Fruit fly (Drosophila melanogaster) whole organism, embryonic: Measurements from ENCODE around the gene CG8289.

Experiments
- Abd-B ChIP-seq: fragments of 200-800 bp; sonication (Bioruptor generic); optimal IDR thresholded peaks from 2 replicates; lab custom pipeline; 2018; ENCODE audit warnings: missing biosample characterization, mild to moderate bottlenecking, missing genetic modification characterization, moderate library complexity
- Ada2b ChIP-seq: fragments of 200-800 bp; sonication (Bioruptor generic); IDR thresholded peaks from 2 replicates; pipeline ENCODE4 v1.3.6; 2022; ENCODE audit warnings: missing biosample characterization, missing genetic modification characterization
- Atf6 ChIP-seq: fragments of 200-800 bp; sonication (Bioruptor generic); IDR thresholded peaks from 2 replicates; pipeline ENCODE4 v1.3.6; 2022; ENCODE audit warnings: missing biosample characterization, missing genetic modification characterization
- BEAF-32 ChIP-seq: fragments of 200-800 bp; sonication (Bioruptor generic); optimal IDR thresholded peaks from 3 replicates; lab custom pipeline; 2017; ENCODE audit warnings: missing biosample characterization, missing genetic modification characterization, mild to moderate bottlenecking, moderate library complexity, missing genetic modification reagents
- CG11247 ChIP-seq: fragments of 200-800 bp; sonication (Bioruptor generic); IDR thresholded peaks from 2 replicates; pipeline ENCODE4 v1.3.6; 2022; ENCODE audit warnings: missing biosample characterization, missing genetic modification characterization
- CG12155 ChIP-seq: fragments of 200-800 bp; sonication (Bioruptor generic); optimal IDR thresholded peaks from 3 replicates; lab custom pipeline; 2016; ENCODE audit warnings: missing biosample characterization, missing genetic modification characterization
- CG12299 ChIP-seq: fragments of 200-800 bp; sonication (Bioruptor generic); optimal IDR thresholded peaks from 2 replicates; lab custom pipeline; 2018; ENCODE audit warnings: missing biosample characterization, mild to moderate bottlenecking, missing genetic modification characterization
- CG12659 ChIP-seq: fragments of 200-800 bp; sonication (Bioruptor generic); optimal IDR thresholded peaks from 3 replicates; lab custom pipeline; 2017; ENCODE audit warnings: mild to moderate bottlenecking, missing biosample characterization, missing genetic modification reagents, missing genetic modification characterization
- CG17186 ChIP-seq: fragments of 200-800 bp; sonication (Bioruptor generic); optimal IDR thresholded peaks from 3 replicates; lab custom pipeline; 2017; ENCODE audit warnings: missing biosample characterization, missing genetic modification reagents, missing genetic modification characterization
- CG18599 ChIP-seq: fragments of 200-800 bp; sonication (Bioruptor generic); optimal IDR thresholded peaks from 3 replicates; lab custom pipeline; 2017; ENCODE audit warnings: missing biosample characterization, missing genetic modification characterization, mild to moderate bottlenecking, moderate library complexity, missing genetic modification reagents
- CG30020 ChIP-seq: fragments of 200-800 bp; optimal IDR thresholded peaks from 2 replicates; lab custom pipeline; 2019; ENCODE audit warnings: missing biosample characterization, mild to moderate bottlenecking, missing genetic modification characterization, moderate library complexity
- CG3065 ChIP-seq: fragments of 200-800 bp; sonication (Bioruptor generic); optimal IDR thresholded peaks from 2 replicates; lab custom pipeline; 2016; ENCODE audit warnings: missing biosample characterization, missing genetic modification characterization
- CG32772 ChIP-seq: fragments of 200-800 bp; sonication (Bioruptor generic); IDR thresholded peaks from 2 replicates; pipeline ENCODE4 v1.3.6; 2022; ENCODE audit warnings: missing biosample characterization, missing genetic modification characterization
- CG34422 ChIP-seq: fragments of 200-800 bp; sonication (Bioruptor generic); IDR thresholded peaks from 3 replicates; pipeline ENCODE4 v1.3.6; 2022; ENCODE audit warnings: missing biosample characterization, missing genetic modification characterization
- CG6813 ChIP-seq: fragments of 200-800 bp; sonication (Bioruptor generic); optimal IDR thresholded peaks from 2 replicates; lab custom pipeline; 2017; ENCODE audit warnings: missing biosample characterization, missing genetic modification characterization, mild to moderate bottlenecking, moderate library complexity, missing genetic modification reagents
- CG8290 ChIP-seq, 3 experiments: fragments of 200-800 bp; sonication (Bioruptor generic); optimal IDR thresholded peaks; 2 replicates each; lab custom pipeline; 2016 to 2019; ENCODE audit warnings: missing biosample characterization in 3 of 3, missing genetic modification characterization in 3 of 3, mild to moderate bottlenecking in 2 of 3, moderate library complexity in 1 of 3
- CG9609 ChIP-seq: fragments of 200-800 bp; sonication (Bioruptor generic); optimal IDR thresholded peaks from 3 replicates; lab custom pipeline; 2016; ENCODE audit warnings: missing biosample characterization, missing genetic modification characterization
- CG9817 ChIP-seq: fragments of 200-800 bp; sonication (Bioruptor generic); optimal IDR thresholded peaks from 2 replicates; lab custom pipeline; 2018; ENCODE audit warnings: missing biosample characterization, mild to moderate bottlenecking, missing genetic modification characterization, moderate library complexity
- Doc3 ChIP-seq: fragments of 200-800 bp; sonication (Bioruptor generic); IDR thresholded peaks from 3 replicates; pipeline ENCODE4 v1.3.6; 2022; ENCODE audit warnings: missing biosample characterization, missing genetic modification characterization; ENCODE audit not compliant: partially characterized antibody
- Elba2 ChIP-seq: fragments of 200-800 bp; sonication (Bioruptor generic); optimal IDR thresholded peaks from 3 replicates; lab custom pipeline; 2016; ENCODE audit warnings: missing biosample characterization, missing genetic modification characterization
- Ets65A ChIP-seq: fragments of 200-800 bp; sonication (Bioruptor generic); peaks from one replicate; lab custom pipeline; 2016; ENCODE audit warnings: missing biosample characterization, missing genetic modification characterization
- HLH4C ChIP-seq: fragments of 200-800 bp; sonication (Bioruptor generic); IDR thresholded peaks from 3 replicates; pipeline ENCODE4 v1.3.6; 2022; ENCODE audit warnings: missing biosample characterization, missing genetic modification characterization; ENCODE audit not compliant: partially characterized antibody
- Hmr ChIP-seq: fragments of 200-800 bp; sonication (Bioruptor generic); optimal IDR thresholded peaks from 3 replicates; lab custom pipeline; 2017; ENCODE audit warnings: mild to moderate bottlenecking, missing biosample characterization, missing genetic modification reagents, missing genetic modification characterization
- Hr39 ChIP-seq: fragments of >200 bp; optimal IDR thresholded peaks from 2 replicates; lab custom pipeline; 2017
- Med ChIP-seq: fragments of 200-800 bp; sonication (Bioruptor generic); peaks from one replicate; lab custom pipeline; 2016; ENCODE audit warnings: missing biosample characterization, missing genetic modification characterization, mild to moderate bottlenecking, inconsistent platforms, moderate library complexity
- Neu2 ChIP-seq: fragments of 200-800 bp; sonication (Bioruptor generic); optimal IDR thresholded peaks from 3 replicates; lab custom pipeline; 2016; ENCODE audit warnings: missing biosample characterization, missing genetic modification characterization, borderline replicate concordance
- Nf-YC ChIP-seq: fragments of 200-800 bp; optimal IDR thresholded peaks from 3 replicates; lab custom pipeline; 2019; ENCODE audit warnings: missing biosample characterization, mild to moderate bottlenecking, missing genetic modification characterization, moderate library complexity
- NfI ChIP-seq: fragments of 200-800 bp; sonication (Bioruptor generic); optimal IDR thresholded peaks from 3 replicates; lab custom pipeline; 2018; ENCODE audit warnings: missing biosample characterization, mild to moderate bottlenecking, missing genetic modification characterization, moderate library complexity
- Pdp1 ChIP-seq, 2 experiments: fragments of 200-800 bp; sonication (Bioruptor generic); optimal IDR thresholded peaks; 3 replicates each; lab custom pipeline; 2016; ENCODE audit warnings: missing biosample characterization in 2 of 2, missing genetic modification characterization in 2 of 2, mild to moderate bottlenecking in 1 of 2, moderate library complexity in 1 of 2
- Ptx1 ChIP-seq: fragments of 200-800 bp; sonication (Bioruptor generic); IDR thresholded peaks from 2 replicates; pipeline ENCODE4 v1.3.6; 2022; ENCODE audit warnings: missing biosample characterization, missing genetic modification characterization
- Rfx ChIP-seq: fragments of 200-800 bp; sonication (Bioruptor generic); IDR thresholded peaks from 2 replicates; pipeline ENCODE4 v1.3.6; 2022; ENCODE audit warnings: missing biosample characterization, missing genetic modification characterization
- Sox100B ChIP-seq: fragments of 200-800 bp; sonication (Bioruptor generic); optimal IDR thresholded peaks from 3 replicates; lab custom pipeline; 2018; ENCODE audit warnings: missing biosample characterization, mild to moderate bottlenecking, missing genetic modification characterization
- Trl ChIP-seq, 3 experiments: fragments of >200 bp in 2 of 3; fragments of 200-800 bp in 1 of 3; sonication (Bioruptor generic) in 1 of 3; optimal IDR thresholded peaks; 2 replicates in 1 of 3; 3 replicates in 2 of 3; lab custom pipeline; 2016 to 2017; ENCODE audit warnings: missing biosample characterization in 1 of 3, missing genetic modification characterization in 1 of 3
- amos ChIP-seq: fragments of 200-800 bp; sonication (Bioruptor generic); IDR thresholded peaks from 2 replicates; pipeline ENCODE4 v1.3.6; 2022; ENCODE audit warnings: missing biosample characterization, missing genetic modification characterization; ENCODE audit not compliant: partially characterized antibody
- cas ChIP-seq: fragments of 200-800 bp; sonication (Bioruptor generic); IDR thresholded peaks from 2 replicates; pipeline ENCODE4 v1.3.6; 2022; ENCODE audit warnings: missing biosample characterization, missing genetic modification characterization
- ci ChIP-seq: fragments of 200-800 bp; sonication (Bioruptor generic); IDR thresholded peaks from 3 replicates; pipeline ENCODE4 v1.3.6; 2022; ENCODE audit warnings: missing biosample characterization, missing genetic modification characterization
- ewg ChIP-seq: fragments of 200-800 bp; sonication (Bioruptor generic); optimal IDR thresholded peaks from 3 replicates; lab custom pipeline; 2017; ENCODE audit warnings: mild to moderate bottlenecking, missing biosample characterization, missing genetic modification reagents, missing genetic modification characterization
- exex ChIP-seq: fragments of 200-800 bp; sonication (Bioruptor generic); optimal IDR thresholded peaks from 4 replicates; lab custom pipeline; 2018; ENCODE audit warnings: missing biosample characterization, mild to moderate bottlenecking, missing genetic modification characterization, moderate library complexity
- fd102C ChIP-seq: fragments of 200-800 bp; sonication (Bioruptor generic); optimal IDR thresholded peaks from 2 replicates; lab custom pipeline; 2018; ENCODE audit warnings: missing biosample characterization, mild to moderate bottlenecking, missing genetic modification characterization, moderate library complexity
- jigr1 ChIP-seq: fragments of 200-800 bp; sonication (Bioruptor generic); IDR thresholded peaks from 3 replicates; pipeline ENCODE4 v1.3.6; 2022; ENCODE audit warnings: missing biosample characterization, missing genetic modification characterization
- kay ChIP-seq: fragments of 200-800 bp; sonication (Bioruptor generic); optimal IDR thresholded peaks from 2 replicates; lab custom pipeline; 2016; ENCODE audit warnings: missing biosample characterization, missing genetic modification characterization
- lov ChIP-seq, 2 experiments: fragments of 200-800 bp in 1 of 2; fragments of >200 bp in 1 of 2; sonication (Bioruptor generic) in 1 of 2; IDR thresholded peaks in 1 of 2; optimal IDR thresholded peaks in 1 of 2; 2 replicates in 1 of 2; 3 replicates in 1 of 2; pipeline versions ENCODE4 v1.3.6 to Lab custom; 2017 to 2022; ENCODE audit warnings: missing biosample characterization in 1 of 2, missing genetic modification characterization in 1 of 2
- nerfin-2 ChIP-seq: fragments of 200-800 bp; sonication (Bioruptor generic); IDR thresholded peaks from 2 replicates; pipeline ENCODE4 v1.3.6; 2022; ENCODE audit warnings: missing biosample characterization, missing genetic modification characterization; ENCODE audit not compliant: partially characterized antibody
- pita ChIP-seq: fragments of 200-800 bp; sonication (Bioruptor generic); optimal IDR thresholded peaks from 2 replicates; lab custom pipeline; 2017; ENCODE audit warnings: missing biosample characterization, mild to moderate bottlenecking, missing genetic modification characterization
- seq ChIP-seq: fragments of 200-800 bp; sonication (Bioruptor generic); IDR thresholded peaks from 2 replicates; pipeline ENCODE4 v1.3.6; 2022; ENCODE audit warnings: missing biosample characterization, missing genetic modification characterization
- sna ChIP-seq: fragments of 200-800 bp; sonication (Bioruptor generic); IDR thresholded peaks from 2 replicates; pipeline ENCODE4 v1.3.6; 2022; ENCODE audit warnings: missing biosample characterization, missing genetic modification characterization; ENCODE audit not compliant: partially characterized antibody
- sr ChIP-seq: fragments of 200-800 bp; sonication (Bioruptor generic); IDR thresholded peaks from 3 replicates; pipeline ENCODE4 v1.3.6; 2022; ENCODE audit warnings: missing biosample characterization, missing genetic modification characterization
- tll ChIP-seq, 2 experiments: fragments of 200-800 bp in 1 of 2; fragments of >200 bp in 1 of 2; sonication (Bioruptor generic) in 1 of 2; optimal IDR thresholded peaks; 2 replicates each; lab custom pipeline; 2017 to 2019; ENCODE audit warnings: missing biosample characterization in 2 of 2, missing genetic modification characterization in 2 of 2, mild to moderate bottlenecking in 1 of 2, moderate library complexity in 1 of 2

CG8289 gene

DNA sequence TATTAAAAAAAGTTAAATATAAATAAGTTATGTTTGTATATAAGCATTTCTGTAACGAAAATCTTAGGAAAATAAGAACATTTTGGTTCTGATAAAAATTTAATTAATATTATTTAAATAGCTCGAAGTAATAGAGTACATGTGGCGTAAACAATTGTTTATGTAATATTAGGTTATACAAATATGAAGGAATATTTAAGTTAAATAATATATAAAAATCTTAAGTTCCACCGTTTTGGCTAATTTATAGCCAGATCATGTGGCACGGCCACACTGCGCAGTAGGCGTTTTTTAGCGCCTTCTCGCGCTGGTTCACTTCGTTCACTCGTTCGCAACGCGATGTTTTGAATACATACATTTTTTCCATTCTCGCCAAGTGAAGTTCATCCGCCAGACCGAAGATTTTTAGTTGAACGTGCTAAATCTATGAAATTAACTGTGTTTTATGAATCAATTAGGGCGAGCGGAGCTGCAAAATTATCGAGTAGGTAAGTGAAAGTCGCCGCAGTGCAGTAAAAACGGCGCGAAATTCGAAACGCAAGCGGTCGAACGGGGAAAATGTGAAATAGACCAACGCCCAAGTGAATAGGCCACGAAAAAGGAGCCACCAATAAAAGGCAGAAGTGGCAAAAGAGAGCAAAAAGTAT, 21.3 kb upstream of the CG8289 start, which contains the start of gene beta-Spec (continued):
- no peak for TF ChIP-seq cas (GFP tag; lab: Robert Waterston, UW)
- TF ChIP-seq CG11247 (GFP tag; lab: Robert Waterston, UW), result no peak
- TF ChIP-seq ewg (GFP tag; lab: Kevin White, UChicago), result peak; percentile 58
- TF ChIP-seq lov (optimal IDR thresholded peaks at IDR 0.05; lab: Kevin White, UChicago), result no peak
- no peak for TF ChIP-seq lov (GFP tag; IDR thresholded peaks at IDR 0.05; lab: Robert Waterston, UW)
- no peak for TF ChIP-seq sna (GFP tag; lab: Robert Waterston, UW)
- no peak for TF ChIP-seq sr (GFP tag; lab: Robert Waterston, UW)
- TF ChIP-seq Ets65A (GFP tag; lab: Kevin White, UChicago), result no peak
- TF ChIP-seq CG17186 (GFP tag; lab: Kevin White, UChicago), result no peak
- TF ChIP-seq Nf-YC (tag; lab: Kevin White, UChicago), result peak; percentile 22
- TF ChIP-seq nerfin-2, result no peak
- TF ChIP-seq Trl (optimal IDR thresholded peaks at IDR 0.05; lab: Kevin White, UChicago), result no peak
- no peak for TF ChIP-seq Trl (GFP tag; optimal IDR thresholded peaks at IDR 0.05; lab: Kevin White, UChicago)
- no peak for TF ChIP-seq NfI (GFP tag; lab: Kevin White, UChicago)
- TF ChIP-seq kay (GFP tag; lab: Kevin White, UChicago), result no peak
- TF ChIP-seq HLH4C (GFP tag; lab: Robert Waterston, UW), result no peak
- no peak for TF ChIP-seq Atf6 (GFP tag; lab: Robert Waterston, UW)
- no peak for TF ChIP-seq Pdp1 (GFP tag; optimal IDR thresholded peaks at IDR 0.05; lab: Kevin White, UChicago)
- no peak for TF ChIP-seq Hr39 (lab: Kevin White, UChicago)
- no peak for TF ChIP-seq exex
- peak; percentile 14 for TF ChIP-seq CG12299 (tag; lab: Kevin White, UChicago)
- TF ChIP-seq CG3065 (GFP tag; lab: Kevin White, UChicago), result no peak
- no peak for TF ChIP-seq CG6813 (GFP tag; lab: Kevin White, UChicago)
- TF ChIP-seq ci (GFP tag; lab: Robert Waterston, UW), result no peak
- no peak; the same call in 2 of the 3 replicates for TF ChIP-seq CG34422
- no peak for TF ChIP-seq Ada2b (GFP tag; lab: Robert Waterston, UW)
- TF ChIP-seq CG30020 (tag; lab: Kevin White, UChicago), result peak; percentile 45
- no peak for TF ChIP-seq CG12155 (GFP tag; lab: Kevin White, UChicago)
- TF ChIP-seq fd102C (GFP tag; lab: Kevin White, UChicago), result no peak
- TF ChIP-seq Elba2 (GFP tag; lab: Kevin White, UChicago), result no peak
- TF ChIP-seq CG9817, result no peak
- no peak for TF ChIP-seq CG12659
- TF ChIP-seq Med (GFP tag; lab: Kevin White, UChicago), result peak; percentile 76
- TF ChIP-seq Sox100B (GFP tag; lab: Kevin White, UChicago), result no peak
- TF ChIP-seq Abd-B (GFP tag; lab: Kevin White, UChicago), result peak; percentile 20
- TF ChIP-seq Hmr (GFP tag; lab: Kevin White, UChicago), result no peak
- no peak for TF ChIP-seq jigr1 (GFP tag; lab: Robert Waterston, UW)
- TF ChIP-seq pita (GFP tag; lab: Kevin White, UChicago), result no peak
- TF ChIP-seq Doc3 (GFP tag; lab: Robert Waterston, UW), result no peak
- no peak for TF ChIP-seq amos (GFP tag; lab: Robert Waterston, UW)
- no peak for TF ChIP-seq CG18599 (GFP tag; lab: Kevin White, UChicago)
- TF ChIP-seq Neu2 (GFP tag; lab: Kevin White, UChicago), result no peak
- no peak for TF ChIP-seq tll (GFP tag; optimal IDR thresholded peaks at IDR 0.05; lab: Kevin White, UChicago)
- TF ChIP-seq CG9609 (GFP tag; lab: Kevin White, UChicago), result no peak
- no peak for TF ChIP-seq CG8290 (GFP tag; optimal IDR thresholded peaks at IDR 0.05; lab: Kevin White, UChicago)
- TF ChIP-seq CG8290 (tag; optimal IDR thresholded peaks at IDR 0.05; lab: Kevin White, UChicago), result peak in 1 of 2 experiments; percentile 7
- TF ChIP-seq CG32772 (GFP tag; lab: Robert Waterston, UW), result no peak
- TF ChIP-seq Rfx, result peak; percentile 39; the same call in 1 of the 2 replicates
- TF ChIP-seq BEAF-32 (GFP tag; lab: Kevin White, UChicago), result peak; percentile 2
- TF ChIP-seq Ptx1 (GFP tag; lab: Robert Waterston, UW), result peak; percentile 15; the same call in 1 of the 2 replicates
- no peak for TF ChIP-seq seq (GFP tag; lab: Robert Waterston, UW)
